Fruit fly (Drosophila melanogaster): ENCODE data around the gene Or33b.
A peak's percentile ranks its signal among the peaks of the same experiment; 100 is the strongest.

Or33b gene

DNA sequence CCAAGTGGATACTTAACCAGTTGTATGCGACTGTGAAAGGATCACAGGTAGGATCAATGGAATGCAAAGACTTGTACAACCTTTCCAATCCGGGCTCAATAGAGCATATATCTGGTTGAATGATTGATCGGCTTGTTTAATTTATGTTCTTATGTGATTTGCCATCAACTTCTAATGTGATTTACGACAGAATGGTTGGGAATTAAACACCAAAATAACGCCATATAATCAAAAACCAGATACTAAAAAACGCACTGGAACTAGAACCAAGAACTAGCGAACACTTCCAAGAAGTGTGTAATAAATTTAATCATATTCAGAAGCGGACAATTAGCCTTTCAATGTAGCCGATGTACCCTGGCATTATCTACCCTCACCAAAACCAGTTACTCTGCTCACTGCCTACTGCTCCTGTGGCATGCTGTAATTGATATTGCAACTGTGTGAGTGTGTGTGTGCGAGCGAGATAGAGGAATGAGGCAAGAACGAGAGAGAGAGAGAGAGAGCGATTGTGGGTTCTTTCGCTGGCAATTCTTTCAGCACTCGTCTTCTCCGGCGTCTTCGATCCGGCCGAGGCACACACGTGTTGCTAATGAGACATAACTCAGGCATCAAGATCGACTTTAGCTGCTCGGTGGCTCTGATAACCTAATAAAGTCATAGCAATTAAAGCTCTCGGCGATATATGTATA, 32.7 kb downstream of the Or33b start:
- TF ChIP-seq CG32121 (GFP tag; IDR thresholded peaks at IDR 0.05) (0 out of 2 replicates have a peak, but pooled peaks have one; percentile 10), Pif1B (GFP tag; optimal IDR thresholded peaks at IDR 0.05) (peak; percentile 39), CG13204 (GFP tag; optimal IDR thresholded peaks at IDR 0.05) (peak; percentile 25), CG8159 (tag; optimal IDR thresholded peaks at IDR 0.05) (peak; percentile 67), rn (GFP tag; IDR thresholded peaks at IDR 0.05) (no peak), CG12605 (GFP tag; IDR thresholded peaks at IDR 0.05) (no peak), D1 (tag; optimal IDR thresholded peaks at IDR 0.05) (no peak), CG17806 (tag; optimal IDR thresholded peaks at IDR 0.05) (peak; percentile 47), EcR (GFP tag; optimal IDR thresholded peaks at IDR 0.05) (peak; percentile 11), CG34367 (tag; optimal IDR thresholded peaks at IDR 0.05) (peak; percentile 34), Ets98B (GFP tag; IDR thresholded peaks at IDR 0.05) (no peak), CG15710 (tag; optimal IDR thresholded peaks at IDR 0.05) (peak; percentile 46), CG4496 (GFP tag; IDR thresholded peaks at IDR 0.05) (no peak), CG14655 (GFP tag; optimal IDR thresholded peaks at IDR 0.05) (peak; percentile 81), gl (tag; optimal IDR thresholded peaks at IDR 0.05) (no peak), Snoo (tag; optimal IDR thresholded peaks at IDR 0.05) (peak; percentile 14), CG10348 (GFP tag; IDR thresholded peaks at IDR 0.05) (no peak), CG8301 (tag; optimal IDR thresholded peaks at IDR 0.05) (peak; percentile 64), Pif1A (GFP tag; optimal IDR thresholded peaks at IDR 0.05) (peak; percentile 34), CG9948 (tag; optimal IDR thresholded peaks at IDR 0.05) (peak; percentile 58), fd96Ca (GFP tag; IDR thresholded peaks at IDR 0.05) (0 out of 3 replicates have a peak, but pooled peaks have one; percentile 33)

DNA sequence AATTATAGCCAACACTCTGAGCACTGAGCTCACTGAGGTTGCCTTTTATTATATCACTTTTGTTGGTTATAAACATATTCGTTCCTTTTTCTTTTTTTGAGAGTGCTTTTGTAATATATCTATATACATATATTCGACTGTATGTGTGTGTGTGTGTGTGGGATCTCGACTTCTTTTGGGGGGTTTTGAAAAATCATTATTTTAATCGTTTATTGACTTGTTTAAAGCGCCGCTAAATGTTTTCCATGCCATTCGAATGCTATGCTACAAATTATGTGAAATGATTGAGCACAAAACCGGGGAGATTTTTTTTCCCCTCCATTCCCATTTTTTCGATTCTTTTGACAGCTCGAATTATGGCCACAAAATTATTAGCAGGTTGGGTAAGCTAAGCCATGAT, 33.4 kb downstream of the Or33b start:
- TF ChIP-seq Pif1A (GFP tag; optimal IDR thresholded peaks at IDR 0.05) (no peak), CG14655 (GFP tag; optimal IDR thresholded peaks at IDR 0.05) (no peak), CG9948 (tag; optimal IDR thresholded peaks at IDR 0.05) (no peak), gl (tag; optimal IDR thresholded peaks at IDR 0.05) (no peak)

DNA sequence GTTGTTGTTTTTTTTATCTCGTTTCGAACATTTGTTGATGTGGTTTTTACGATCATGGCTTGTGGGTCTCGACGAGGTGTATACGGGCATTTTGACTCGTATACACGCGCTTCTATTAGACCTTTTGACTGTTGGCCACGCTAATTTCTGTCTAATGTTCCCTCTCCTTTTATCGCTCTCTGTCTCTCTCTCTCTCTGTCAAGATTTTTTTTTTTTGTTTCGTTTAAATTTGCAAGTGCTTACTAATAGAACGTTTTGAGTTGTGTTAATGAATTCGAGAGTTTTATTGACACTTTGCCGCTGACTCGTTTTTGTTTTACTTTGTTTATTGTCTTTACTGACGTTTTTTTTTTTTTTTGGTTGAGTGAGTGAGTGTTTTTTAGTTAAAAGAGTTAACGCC, 34.4 kb downstream of the Or33b start:
- TF ChIP-seq Snoo (tag; optimal IDR thresholded peaks at IDR 0.05) (no peak), Ets98B (GFP tag; IDR thresholded peaks at IDR 0.05) (no peak), CG32121 (GFP tag; IDR thresholded peaks at IDR 0.05) (no peak), CG10348 (GFP tag; IDR thresholded peaks at IDR 0.05) (no peak), gl (tag; optimal IDR thresholded peaks at IDR 0.05) (no peak), CG8159 (tag; optimal IDR thresholded peaks at IDR 0.05) (no peak), EcR (GFP tag; optimal IDR thresholded peaks at IDR 0.05) (no peak), CG4496 (GFP tag; IDR thresholded peaks at IDR 0.05) (no peak), CG9948 (tag; optimal IDR thresholded peaks at IDR 0.05) (no peak), CG8301 (tag; optimal IDR thresholded peaks at IDR 0.05) (no peak), CG34367 (tag; optimal IDR thresholded peaks at IDR 0.05) (no peak), Pif1A (GFP tag; optimal IDR thresholded peaks at IDR 0.05) (no peak), CG12605 (GFP tag; IDR thresholded peaks at IDR 0.05) (no peak), CG13204 (GFP tag; optimal IDR thresholded peaks at IDR 0.05) (no peak), fd96Ca (GFP tag; IDR thresholded peaks at IDR 0.05) (no peak), CG15710 (tag; optimal IDR thresholded peaks at IDR 0.05) (no peak), D1 (tag; optimal IDR thresholded peaks at IDR 0.05) (no peak)

DNA sequence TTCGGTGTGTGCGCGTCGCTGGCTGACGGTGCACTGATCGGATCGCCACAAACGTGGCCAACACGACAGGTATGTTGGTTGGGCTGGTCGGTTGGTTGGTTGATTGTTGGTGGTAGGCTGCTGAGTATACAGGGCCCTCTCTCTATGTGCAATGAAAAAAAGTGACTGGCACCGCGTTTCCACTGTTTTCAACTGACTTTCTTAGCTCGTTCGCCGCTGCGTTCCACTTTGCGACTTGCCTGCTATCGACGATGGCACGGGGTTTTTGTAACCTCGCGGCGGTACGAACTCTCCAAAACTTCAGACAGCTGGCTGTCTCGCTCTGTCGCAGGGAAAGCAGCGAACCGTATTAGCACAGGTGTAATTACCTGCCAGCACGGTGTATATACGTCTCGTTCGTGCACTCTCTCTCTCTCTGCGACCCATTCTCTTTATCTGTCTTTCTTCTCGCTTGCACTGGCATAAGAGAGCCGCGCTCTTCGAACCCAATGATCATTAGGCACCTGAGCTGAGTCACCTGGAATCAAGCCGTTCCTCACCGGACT, 34.9 kb downstream of the Or33b start:
- TF ChIP-seq EcR (GFP tag; optimal IDR thresholded peaks at IDR 0.05) (peak; percentile 67), CG9948 (tag; optimal IDR thresholded peaks at IDR 0.05) (no peak), CG8159 (tag; optimal IDR thresholded peaks at IDR 0.05) (no peak), CG17806 (tag; optimal IDR thresholded peaks at IDR 0.05) (no peak), rn (GFP tag; IDR thresholded peaks at IDR 0.05) (no peak), CG8301 (tag; optimal IDR thresholded peaks at IDR 0.05) (no peak), CG13204 (GFP tag; optimal IDR thresholded peaks at IDR 0.05) (peak; percentile 64), D1 (tag; optimal IDR thresholded peaks at IDR 0.05) (no peak), CG15710 (tag; optimal IDR thresholded peaks at IDR 0.05) (no peak), CG14655 (GFP tag; optimal IDR thresholded peaks at IDR 0.05) (no peak), CG10348 (GFP tag; IDR thresholded peaks at IDR 0.05) (no peak), Snoo (tag; optimal IDR thresholded peaks at IDR 0.05) (peak; percentile 15), Pif1B (GFP tag; optimal IDR thresholded peaks at IDR 0.05) (no peak), CG12605 (GFP tag; IDR thresholded peaks at IDR 0.05) (no peak), CG32121 (GFP tag; IDR thresholded peaks at IDR 0.05) (no peak), gl (tag; optimal IDR thresholded peaks at IDR 0.05) (no peak), fd96Ca (GFP tag; IDR thresholded peaks at IDR 0.05) (0 out of 3 replicates have a peak, but pooled peaks have one; percentile 27), Ets98B (GFP tag; IDR thresholded peaks at IDR 0.05) (peak; percentile 50; the same call in 1 of the 2 replicates), CG4496 (GFP tag; IDR thresholded peaks at IDR 0.05) (peak; percentile 73; the same call in 2 of the 3 replicates), Pif1A (GFP tag; optimal IDR thresholded peaks at IDR 0.05) (no peak), CG34367 (tag; optimal IDR thresholded peaks at IDR 0.05) (peak; percentile 7)

DNA sequence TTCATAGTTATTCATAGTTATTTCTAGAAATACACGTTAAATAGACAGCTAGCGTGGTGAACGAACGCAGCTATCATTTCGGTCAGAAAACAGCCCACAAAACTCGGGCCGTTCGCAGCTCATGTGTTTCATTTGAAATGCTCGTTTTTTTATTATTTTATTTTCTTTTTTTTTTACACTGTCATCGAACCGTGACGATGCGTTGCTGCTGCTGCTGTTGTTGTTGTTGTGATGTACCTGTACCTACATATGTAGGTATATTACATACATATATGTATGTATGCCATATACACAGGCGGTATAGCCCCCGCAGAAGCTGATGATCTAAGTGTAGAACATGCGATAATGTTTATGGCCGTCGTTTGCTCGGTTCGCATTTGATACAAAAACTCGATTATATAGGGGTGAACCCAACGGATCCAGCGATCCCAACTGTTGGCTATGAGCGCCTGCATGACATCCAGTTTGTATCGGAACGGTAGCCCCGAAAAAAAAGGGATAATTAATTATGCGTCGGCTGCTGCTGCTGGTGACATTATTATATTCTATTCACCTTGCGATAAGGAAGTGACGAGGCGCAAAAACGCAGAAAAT, 37.3 kb downstream of the Or33b start:
- no peak for TF ChIP-seq rn (GFP tag; IDR thresholded peaks at IDR 0.05)
- TF ChIP-seq CG8159 (tag; optimal IDR thresholded peaks at IDR 0.05), result no peak
- no peak for TF ChIP-seq CG9948 (tag; optimal IDR thresholded peaks at IDR 0.05)
- TF ChIP-seq CG4496 (GFP tag; IDR thresholded peaks at IDR 0.05), result no peak
- TF ChIP-seq CG32121 (GFP tag; IDR thresholded peaks at IDR 0.05), result no peak
- TF ChIP-seq CG10348 (GFP tag; IDR thresholded peaks at IDR 0.05), result no peak
- no peak for TF ChIP-seq D1 (tag; optimal IDR thresholded peaks at IDR 0.05)
- TF ChIP-seq Pif1A (GFP tag; optimal IDR thresholded peaks at IDR 0.05), result no peak
- no peak for TF ChIP-seq Pif1B (GFP tag; optimal IDR thresholded peaks at IDR 0.05)
- TF ChIP-seq Ets98B (GFP tag; IDR thresholded peaks at IDR 0.05), result no peak
- TF ChIP-seq CG17806 (tag; optimal IDR thresholded peaks at IDR 0.05), result no peak
- no peak for TF ChIP-seq Snoo (tag; optimal IDR thresholded peaks at IDR 0.05)
- TF ChIP-seq gl (tag; optimal IDR thresholded peaks at IDR 0.05), result no peak
- no peak for TF ChIP-seq CG12605 (GFP tag; IDR thresholded peaks at IDR 0.05)
- TF ChIP-seq CG8301 (tag; optimal IDR thresholded peaks at IDR 0.05), result no peak
- no peak for TF ChIP-seq CG13204 (GFP tag; optimal IDR thresholded peaks at IDR 0.05)
